Worm (Caenorhabditis elegans): ENCODE results near the gene pfs-2.

- TF ChIP-seq him-1 (tag; optimal IDR thresholded peaks at IDR 0.05): no peak
- no peak for TF ChIP-seq W03F9.2 (tag; optimal IDR thresholded peaks at IDR 0.05)
Observed at ce11 chrII:14359007-14359406, 841 bp downstream of the pfs-2 start.
